Fruit fly (Drosophila melanogaster) whole organism, embryonic: Measurements from ENCODE around the gene CG12723.
A peak's percentile ranks its signal among the peaks of the same experiment; 100 is the strongest.

Experiments
- Atf6 ChIP-seq: fragments of 200-800 bp; sonication (Bioruptor generic); IDR thresholded peaks from 2 replicates; pipeline ENCODE4 v1.3.6; 2022; ENCODE audit warnings: missing biosample characterization, missing genetic modification characterization
- Awh ChIP-seq: fragments of 200-800 bp; sonication (Bioruptor generic); IDR thresholded peaks from 2 replicates; pipeline ENCODE4, ENCODE4 v1.3.6; 2022; ENCODE audit warnings: missing biosample characterization, missing genetic modification characterization
- BEAF-32 ChIP-seq: fragments of 200-800 bp; sonication (Bioruptor generic); optimal IDR thresholded peaks from 3 replicates; lab custom pipeline; 2017; ENCODE audit warnings: missing biosample characterization, missing genetic modification characterization, mild to moderate bottlenecking, moderate library complexity, missing genetic modification reagents
- Bgb ChIP-seq: fragments of 200-800 bp; sonication (Bioruptor generic); IDR thresholded peaks from 2 replicates; pipeline ENCODE4 v1.3.6; 2022; ENCODE audit warnings: missing biosample characterization, missing genetic modification characterization; ENCODE audit not compliant: partially characterized antibody
- CG10321 ChIP-seq: fragments of 200-800 bp; sonication (Bioruptor generic); IDR thresholded peaks from 2 replicates; pipeline ENCODE4 v1.3.6; 2022; ENCODE audit warnings: missing biosample characterization, missing genetic modification characterization
- CG10979 ChIP-seq: fragments of 200-800 bp; sonication (Bioruptor generic); optimal IDR thresholded peaks from 2 replicates; lab custom pipeline; 2018; ENCODE audit warnings: missing biosample characterization, mild to moderate bottlenecking, missing genetic modification characterization, moderate library complexity
- CG13123 ChIP-seq: fragments of 200-800 bp; sonication (Bioruptor generic); optimal IDR thresholded peaks from 2 replicates; lab custom pipeline; 2016; ENCODE audit warnings: missing biosample characterization, missing genetic modification characterization
- CG14667 ChIP-seq: fragments of 200-800 bp; sonication (Bioruptor generic); IDR thresholded peaks from 2 replicates; pipeline ENCODE4 v1.3.6; 2022; ENCODE audit warnings: missing biosample characterization, missing genetic modification characterization
- CG14965 ChIP-seq: fragments of 200-800 bp; sonication (Bioruptor generic); optimal IDR thresholded peaks from 2 replicates; lab custom pipeline; 2016; ENCODE audit warnings: missing biosample characterization, missing genetic modification characterization, borderline replicate concordance
- CG15601 ChIP-seq: fragments of 200-800 bp; sonication (Bioruptor generic); optimal IDR thresholded peaks from 3 replicates; lab custom pipeline; 2019; ENCODE audit warnings: missing biosample characterization, mild to moderate bottlenecking, missing genetic modification characterization, moderate library complexity
- CG1647 ChIP-seq: fragments of 200-800 bp; sonication (Bioruptor generic); optimal IDR thresholded peaks from 3 replicates; lab custom pipeline; 2016; ENCODE audit warnings: missing biosample characterization, missing genetic modification characterization
- CG17385 ChIP-seq: fragments of 200-800 bp; sonication (Bioruptor generic); optimal IDR thresholded peaks from 3 replicates; lab custom pipeline; 2018; ENCODE audit warnings: missing biosample characterization, mild to moderate bottlenecking, missing genetic modification characterization
- CG17568 ChIP-seq: fragments of 200-800 bp; sonication (Bioruptor generic); optimal IDR thresholded peaks from 2 replicates; lab custom pipeline; 2018; ENCODE audit warnings: missing biosample characterization, mild to moderate bottlenecking, missing genetic modification characterization, moderate library complexity
- CG30020 ChIP-seq: fragments of 200-800 bp; optimal IDR thresholded peaks from 2 replicates; lab custom pipeline; 2019; ENCODE audit warnings: missing biosample characterization, mild to moderate bottlenecking, missing genetic modification characterization, moderate library complexity
- CG32532 ChIP-seq: fragments of 200-800 bp; sonication (Bioruptor generic); IDR thresholded peaks from 2 replicates; pipeline ENCODE4 v1.3.6; 2022; ENCODE audit warnings: missing biosample characterization, missing genetic modification characterization
- CG34376 ChIP-seq: fragments of 200-800 bp; sonication (Bioruptor generic); optimal IDR thresholded peaks from 2 replicates; lab custom pipeline; 2018; ENCODE audit warnings: missing biosample characterization, mild to moderate bottlenecking, missing genetic modification characterization
- CG4820 ChIP-seq: fragments of 200-800 bp; sonication (Bioruptor generic); optimal IDR thresholded peaks from 3 replicates; lab custom pipeline; 2016; ENCODE audit warnings: missing biosample characterization, missing genetic modification characterization
- CG7357 ChIP-seq: fragments of 200-800 bp; sonication (Bioruptor generic); IDR thresholded peaks from 3 replicates; pipeline ENCODE4 v1.3.6; 2022; ENCODE audit warnings: missing biosample characterization, missing genetic modification characterization
- CG7372 ChIP-seq: fragments of 200-800 bp; sonication (Bioruptor generic); IDR thresholded peaks from 2 replicates; pipeline ENCODE4 v1.3.6; 2022; ENCODE audit warnings: missing biosample characterization, missing genetic modification characterization
- CG7786 ChIP-seq: fragments of 200-800 bp; sonication (Bioruptor generic); optimal IDR thresholded peaks from 2 replicates; lab custom pipeline; 2016; ENCODE audit warnings: missing biosample characterization, missing genetic modification characterization
- CG8924 ChIP-seq: fragments of 200-800 bp; optimal IDR thresholded peaks from 3 replicates; lab custom pipeline; 2019; ENCODE audit warnings: missing biosample characterization, mild to moderate bottlenecking, missing genetic modification characterization, moderate library complexity
- CHES-1-like ChIP-seq: fragments of 200-800 bp; sonication (Bioruptor generic); optimal IDR thresholded peaks from 2 replicates; lab custom pipeline; 2016; ENCODE audit warnings: missing biosample characterization, missing genetic modification characterization
- Dp ChIP-seq: fragments of 200-800 bp; sonication (Bioruptor generic); optimal IDR thresholded peaks from 2 replicates; lab custom pipeline; 2018; ENCODE audit warnings: missing biosample characterization, mild to moderate bottlenecking, missing genetic modification characterization, moderate library complexity
- H15 ChIP-seq: fragments of 200-800 bp; sonication (Bioruptor generic); IDR thresholded peaks from 3 replicates; pipeline ENCODE4 v1.3.6; 2022; ENCODE audit warnings: missing biosample characterization, missing genetic modification characterization
- Hr78 ChIP-seq, 2 experiments: fragments of 200-800 bp in 1 of 2; fragments of >200 bp in 1 of 2; sonication (Bioruptor generic) in 1 of 2; optimal IDR thresholded peaks; 2 replicates each; lab custom pipeline; 2017 to 2019; ENCODE audit warnings: missing biosample characterization in 2 of 2, missing genetic modification characterization in 2 of 2, mild to moderate bottlenecking in 1 of 2, moderate library complexity in 1 of 2
- MTF-1 ChIP-seq: fragments of 200-800 bp; sonication (Bioruptor generic); optimal IDR thresholded peaks from 2 replicates; lab custom pipeline; 2018; ENCODE audit warnings: missing biosample characterization, mild to moderate bottlenecking, missing genetic modification characterization, borderline replicate concordance
- Mes4 ChIP-seq: fragments of 200-800 bp; sonication (Bioruptor generic); optimal IDR thresholded peaks from 2 replicates; lab custom pipeline; 2016; ENCODE audit warnings: missing biosample characterization, missing genetic modification characterization
- Nf-YB ChIP-seq: fragments of 200-800 bp; sonication (Bioruptor generic); optimal IDR thresholded peaks from 3 replicates; lab custom pipeline; 2019; ENCODE audit warnings: missing biosample characterization, mild to moderate bottlenecking, missing genetic modification characterization, moderate library complexity
- Oli ChIP-seq: fragments of 200-800 bp; sonication (Bioruptor generic); optimal IDR thresholded peaks from 2 replicates; lab custom pipeline; 2018; ENCODE audit warnings: missing biosample characterization, mild to moderate bottlenecking, missing genetic modification characterization, moderate library complexity
- Pdp1 ChIP-seq, 2 experiments: fragments of 200-800 bp; sonication (Bioruptor generic); optimal IDR thresholded peaks; 3 replicates each; lab custom pipeline; 2016; ENCODE audit warnings: missing biosample characterization in 2 of 2, missing genetic modification characterization in 2 of 2, mild to moderate bottlenecking in 1 of 2, moderate library complexity in 1 of 2
- Poxn ChIP-seq: fragments of 200-800 bp; sonication (Bioruptor generic); IDR thresholded peaks from 2 replicates; pipeline ENCODE4 v1.3.6; 2022; ENCODE audit warnings: missing biosample characterization, missing genetic modification characterization
- Tbp ChIP-seq: fragments of >200 bp; optimal IDR thresholded peaks from 2 replicates; lab custom pipeline; 2018; ENCODE audit warnings: missing biosample characterization, missing genetic modification characterization
- Usf ChIP-seq: fragments of 200-800 bp; sonication (Bioruptor generic); optimal IDR thresholded peaks from 2 replicates; lab custom pipeline; 2017; ENCODE audit warnings: missing genotype, missing biosample characterization, missing genetic modification characterization
- chinmo ChIP-seq: fragments of 200-800 bp; sonication (Bioruptor generic); IDR thresholded peaks from 4 replicates; pipeline ENCODE4 v1.3.6; 2022; ENCODE audit warnings: missing biosample characterization, missing genetic modification characterization; ENCODE audit not compliant: partially characterized antibody
- dan ChIP-seq: fragments of 200-800 bp; sonication (Bioruptor generic); IDR thresholded peaks from 2 replicates; pipeline ENCODE4 v1.3.6; 2022; ENCODE audit warnings: missing biosample characterization, missing genetic modification characterization
- eyg ChIP-seq: fragments of 200-800 bp; sonication (Bioruptor generic); optimal IDR thresholded peaks from 3 replicates; lab custom pipeline; 2016; ENCODE audit warnings: missing biosample characterization, missing genetic modification characterization
- gsb ChIP-seq: fragments of 200-800 bp; sonication (Bioruptor generic); IDR thresholded peaks from 2 replicates; pipeline ENCODE4 v1.3.6; 2022; ENCODE audit warnings: missing biosample characterization, missing genetic modification characterization
- ham ChIP-seq: fragments of 200-800 bp; sonication (Bioruptor generic); IDR thresholded peaks from 2 replicates; pipeline ENCODE4 v1.3.6; 2022; ENCODE audit warnings: missing biosample characterization, missing genetic modification characterization
- insv ChIP-seq, 2 experiments: fragments of 200-800 bp; sonication (Bioruptor generic); optimal IDR thresholded peaks; 3 replicates each; lab custom pipeline; 2016 to 2018; ENCODE audit warnings: missing biosample characterization in 2 of 2, missing genetic modification characterization in 2 of 2
- inv ChIP-seq: fragments of 200-800 bp; sonication (Bioruptor generic); IDR thresholded peaks from 2 replicates; pipeline ENCODE4 v1.3.6; 2022; ENCODE audit warnings: missing biosample characterization, missing genetic modification characterization; ENCODE audit not compliant: partially characterized antibody
- ken ChIP-seq: fragments of 200-800 bp; sonication (Bioruptor generic); IDR thresholded peaks from 3 replicates; pipeline ENCODE4 v1.3.6; 2022; ENCODE audit warnings: missing biosample characterization, missing genetic modification characterization
- kni ChIP-seq: fragments of 200-800 bp; sonication (Bioruptor generic); optimal IDR thresholded peaks from 3 replicates; lab custom pipeline; 2017; ENCODE audit warnings: mild to moderate bottlenecking, missing biosample characterization, missing genetic modification reagents, missing genetic modification characterization
- ro ChIP-seq: fragments of 200-800 bp; sonication (Bioruptor generic); IDR thresholded peaks from 2 replicates; pipeline ENCODE4 v1.3.6; 2022; ENCODE audit warnings: missing biosample characterization, missing genetic modification characterization
- ssp ChIP-seq: fragments of 200-800 bp; sonication (Bioruptor generic); IDR thresholded peaks from 2 replicates; pipeline ENCODE4 v1.3.6; 2022; ENCODE audit warnings: missing biosample characterization, missing genetic modification characterization
- toy ChIP-seq: fragments of 200-800 bp; sonication (Bioruptor generic); IDR thresholded peaks from 2 replicates; pipeline ENCODE4 v1.3.6; 2022; ENCODE audit warnings: missing biosample characterization, missing genetic modification characterization
- trh ChIP-seq: fragments of 200-800 bp; sonication (Bioruptor generic); optimal IDR thresholded peaks from 2 replicates; lab custom pipeline; 2016; ENCODE audit warnings: missing biosample characterization, missing genetic modification characterization
- usp ChIP-seq: fragments of >200 bp; optimal IDR thresholded peaks from 2 replicates; lab custom pipeline; 2017; ENCODE audit warnings: missing biosample characterization, missing genetic modification characterization
- vvl ChIP-seq: fragments of 200-800 bp; sonication (Bioruptor generic); IDR thresholded peaks from 2 replicates; pipeline ENCODE4 v1.3.6; 2022; ENCODE audit warnings: missing biosample characterization, missing genetic modification characterization
- zen ChIP-seq: fragments of 200-800 bp; sonication (Bioruptor generic); optimal IDR thresholded peaks from 3 replicates; lab custom pipeline; 2018; ENCODE audit warnings: missing biosample characterization, mild to moderate bottlenecking, missing genetic modification characterization, moderate library complexity

The CG12723 gene

DNA sequence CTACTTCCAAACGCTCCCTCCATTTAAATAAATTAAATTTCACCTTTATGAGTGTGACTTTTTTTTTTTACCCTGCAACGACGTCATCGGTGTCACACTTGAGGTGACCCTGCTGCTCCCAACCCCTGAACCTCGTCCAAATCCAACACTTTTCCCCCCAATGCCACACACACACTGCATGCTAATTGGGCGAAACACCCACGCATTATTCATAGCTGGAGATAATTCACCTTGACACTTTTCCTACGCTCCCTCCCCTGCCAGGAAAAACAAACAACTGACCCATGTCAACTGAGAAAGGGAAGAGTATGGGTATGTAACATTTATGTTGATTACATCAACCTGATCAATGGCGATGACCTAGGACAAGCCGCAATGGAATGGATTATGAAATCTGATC lies 27.6 kb upstream of the CG12723 start:
- TF ChIP-seq Hr78 (GFP tag; optimal IDR thresholded peaks at IDR 0.05; lab: Kevin White, UChicago) (peak in 1 of 2 experiments; percentile 75), CG8924 (tag; lab: Kevin White, UChicago) (no peak), Usf (GFP tag; lab: Kevin White, UChicago) (no peak), Nf-YB (GFP tag; lab: Kevin White, UChicago) (no peak), chinmo (GFP tag; lab: Robert Waterston, UW) (0 out of 4 replicates have a peak, but pooled peaks have one; percentile 37), kni (GFP tag; lab: Kevin White, UChicago) (peak; percentile 18), vvl (GFP tag; lab: Robert Waterston, UW) (peak; percentile 53; the same call in 1 of the 2 replicates), CG14667 (GFP tag; lab: Robert Waterston, UW) (no peak), Oli (tag; lab: Kevin White, UChicago) (no peak), eyg (GFP tag; lab: Kevin White, UChicago) (no peak), Pdp1 (GFP tag; optimal IDR thresholded peaks at IDR 0.05; lab: Kevin White, UChicago) (peak in 1 of 2 experiments; percentile 2)
- TF ChIP-seq, all 482 proteins: peak for 5

- peak; percentile 70 for TF ChIP-seq Atf6 (GFP tag; lab: Robert Waterston, UW)
- no peak for TF ChIP-seq CG34376 (GFP tag; lab: Kevin White, UChicago)
- no peak for TF ChIP-seq trh (GFP tag; lab: Kevin White, UChicago)
- peak; percentile 81 for TF ChIP-seq Dp (GFP tag; lab: Kevin White, UChicago)
- TF ChIP-seq CHES-1-like (GFP tag; lab: Kevin White, UChicago) = peak; percentile 53
- TF ChIP-seq CG17385 (GFP tag; lab: Kevin White, UChicago) = peak; percentile 55
- TF ChIP-seq CG7786 (GFP tag; lab: Kevin White, UChicago) = peak; percentile 49
- TF ChIP-seq CG14965 (GFP tag; lab: Kevin White, UChicago) = no peak
- no peak for TF ChIP-seq BEAF-32 (GFP tag; lab: Kevin White, UChicago)
- TF ChIP-seq zen (tag; lab: Kevin White, UChicago) = no peak
- no peak for TF ChIP-seq Bgb (GFP tag; lab: Robert Waterston, UW)
- TF ChIP-seq CG13123 = peak; percentile 24
- TF ChIP-seq ken (GFP tag; lab: Robert Waterston, UW) = peak; percentile 62; the same call in 1 of the 3 replicates
- peak; percentile 65 for TF ChIP-seq H15 (GFP tag; lab: Robert Waterston, UW)
- no peak for TF ChIP-seq inv (GFP tag; lab: Robert Waterston, UW)
- TF ChIP-seq CG7372 (GFP tag; lab: Robert Waterston, UW) = 0 out of 2 replicates have a peak, but pooled peaks have one; percentile 10
- no peak for TF ChIP-seq Tbp (GFP tag; lab: Kevin White, UChicago)
- TF ChIP-seq ham (GFP tag; lab: Robert Waterston, UW) = no peak
- peak; percentile 35 for TF ChIP-seq MTF-1 (GFP tag; lab: Kevin White, UChicago)
- peak; percentile 51 for TF ChIP-seq CG4820 (GFP tag; lab: Kevin White, UChicago)
- no peak for TF ChIP-seq CG30020 (tag; lab: Kevin White, UChicago)
- peak; percentile 0 for TF ChIP-seq CG1647
- 0 out of 2 replicates have a peak, but pooled peaks have one; percentile 30 for TF ChIP-seq gsb (GFP tag; lab: Robert Waterston, UW)
- no peak for TF ChIP-seq ssp
- no peak for TF ChIP-seq usp (GFP tag; lab: Kevin White, UChicago)
- no peak for TF ChIP-seq Poxn (GFP tag; lab: Robert Waterston, UW)
- no peak for TF ChIP-seq dan
- no peak for TF ChIP-seq ro
- no peak for TF ChIP-seq insv (GFP tag; optimal IDR thresholded peaks at IDR 0.05; lab: Kevin White, UChicago)
- TF ChIP-seq CG7357 (GFP tag; lab: Robert Waterston, UW) = peak; percentile 35; the same call in 1 of the 3 replicates
- TF ChIP-seq CG10321 = 0 out of 2 replicates have a peak, but pooled peaks have one; percentile 37
- TF ChIP-seq CG15601 (tag; lab: Kevin White, UChicago) = peak; percentile 33
- TF ChIP-seq CG17568 (GFP tag; lab: Kevin White, UChicago) = peak; percentile 46
- no peak for TF ChIP-seq toy
- TF ChIP-seq Awh (GFP tag; lab: Robert Waterston, UW) = peak; percentile 47; the same call in 1 of the 2 replicates
- peak; percentile 62 for TF ChIP-seq CG10979 (tag; lab: Kevin White, UChicago)
- TF ChIP-seq vvl (GFP tag; lab: Robert Waterston, UW) = peak; percentile 76
- peak; percentile 58 for TF ChIP-seq Mes4
- TF ChIP-seq CG32532 (GFP tag; lab: Robert Waterston, UW) = peak; percentile 75
These were observed 22.4 kb upstream of the CG12723 start for dm6 chrX:13214056-13214455.
